Worm (Caenorhabditis elegans) whole organism, L1 larva: ENCODE results near the gene F35H8.1.
A peak's percentile ranks its signal among the peaks of the same experiment; 100 is the strongest.

Experiments used
- C04F5.9 ChIP-seq: sonication (generic microtip); optimal IDR thresholded peaks from 2 replicates; lab custom pipeline; 2016; ENCODE audit warnings: missing genetic modification characterization, missing compliant biosample characterization
- C16A3.4 ChIP-seq: fragments of 150-350 bp; optimal IDR thresholded peaks from 2 replicates; lab custom pipeline; 2014; ENCODE audit warnings: missing biosample characterization, missing genetic modification characterization
- Y116A8C.19 ChIP-seq: sonication (generic microtip); optimal IDR thresholded peaks from 2 replicates; lab custom pipeline; 2016; ENCODE audit warnings: missing compliant biosample characterization, missing genetic modification characterization, borderline replicate concordance
- alr-1 ChIP-seq: fragments of 200-800 bp; sonication (Bioruptor generic); optimal IDR thresholded peaks from 2 replicates; lab custom pipeline; 2018; ENCODE audit warnings: borderline replicate concordance, mild to moderate bottlenecking, missing genetic modification characterization, missing compliant biosample characterization
- aly-2 ChIP-seq: fragments of 150-350 bp; optimal IDR thresholded peaks from 2 replicates; lab custom pipeline; 2014; ENCODE audit warnings: missing biosample characterization, missing genetic modification characterization
- ama-1 ChIP-seq: fragments of 150-350 bp; optimal IDR thresholded peaks from 2 replicates; lab custom pipeline; 2014
- blmp-1 ChIP-seq: fragments of 150-350 bp; optimal IDR thresholded peaks from 2 replicates; lab custom pipeline; 2014; ENCODE audit warnings: missing biosample characterization, missing genetic modification characterization
- ceh-82 ChIP-seq, 3 experiments: fragments of 150-350 bp in 1 of 3; sonication (generic microtip) in 2 of 3; optimal IDR thresholded peaks; 2 replicates each; lab custom pipeline; 2014 to 2017; ENCODE audit warnings: missing biosample characterization in 3 of 3, missing genetic modification characterization in 3 of 3
- ces-1 ChIP-seq: fragments of 150-350 bp; optimal IDR thresholded peaks from 2 replicates; lab custom pipeline; 2014; ENCODE audit warnings: missing biosample characterization, missing genetic modification reagents, missing genetic modification characterization
- efl-1 ChIP-seq, 4 experiments: fragments of 150-350 bp; optimal IDR thresholded peaks in 3 of 4; peaks in 1 of 4; 1 replicate in 1 of 4; 2 replicates in 3 of 4; lab custom pipeline; 2014; ENCODE audit warnings: missing biosample characterization in 2 of 4, missing genetic modification characterization in 2 of 4, missing genetic modification reagents in 2 of 4
- efl-3 ChIP-seq: fragments of 200-800 bp; sonication (Bioruptor generic); optimal IDR thresholded peaks from 2 replicates; lab custom pipeline; 2018; ENCODE audit warnings: mild to moderate bottlenecking, missing genetic modification characterization, missing compliant biosample characterization
- elt-3 ChIP-seq, 6 experiments: fragments of 150-350 bp in 1 of 6; sonication (generic microtip); optimal IDR thresholded peaks; 2 replicates each; lab custom pipeline; 2017 to 2018; ENCODE audit warnings: missing biosample characterization in 6 of 6, missing genetic modification characterization in 6 of 6, inconsistent platforms in 1 of 6
- ets-5 ChIP-seq: fragments of 200-800 bp; sonication (Bioruptor generic); IDR thresholded peaks from 2 replicates; pipeline ENCODE4 v1.3.6; 2022; ENCODE audit warnings: missing genetic modification characterization, missing compliant biosample characterization
- fkh-10 ChIP-seq: sonication (generic microtip); optimal IDR thresholded peaks from 2 replicates; lab custom pipeline; 2017; ENCODE audit warnings: missing biosample characterization, missing genetic modification reagents, missing genetic modification characterization
- fkh-4 ChIP-seq: sonication (generic microtip); optimal IDR thresholded peaks from 2 replicates; lab custom pipeline; 2016; ENCODE audit warnings: missing compliant biosample characterization, missing genetic modification characterization, borderline replicate concordance
- fkh-8 ChIP-seq: sonication (generic microtip); optimal IDR thresholded peaks from 2 replicates; lab custom pipeline; 2016; ENCODE audit warnings: mild to moderate bottlenecking, missing genetic modification characterization, missing compliant biosample characterization
- fos-1 ChIP-seq: fragments of 150-350 bp; optimal IDR thresholded peaks from 2 replicates; lab custom pipeline; 2014; ENCODE audit warnings: missing biosample characterization, missing genetic modification characterization
- grh-1 ChIP-seq: fragments of 200-800 bp; sonication (Bioruptor generic); IDR thresholded peaks from 2 replicates; pipeline ENCODE4 v1.3.6; 2022; ENCODE audit warnings: missing genetic modification reagents, missing genetic modification characterization, missing compliant biosample characterization
- hlh-4 ChIP-seq: sonication (generic microtip); optimal IDR thresholded peaks from 2 replicates; lab custom pipeline; 2016; ENCODE audit warnings: mild to moderate bottlenecking, missing genetic modification characterization, missing compliant biosample characterization
- hpl-2 ChIP-seq: fragments of 150-350 bp; optimal IDR thresholded peaks from 2 replicates; lab custom pipeline; 2014; ENCODE audit warnings: missing biosample characterization, missing genetic modification reagents, missing genetic modification characterization
- lin-14 ChIP-seq: fragments of 200-800 bp; sonication (Bioruptor generic); optimal IDR thresholded peaks from 2 replicates; lab custom pipeline; 2018; ENCODE audit warnings: mild to moderate bottlenecking, missing genetic modification characterization, moderate library complexity, missing compliant biosample characterization
- lin-15B ChIP-seq: fragments of 150-350 bp; sonication (generic microtip); optimal IDR thresholded peaks from 3 replicates; lab custom pipeline; 2014; ENCODE audit warnings: missing biosample characterization, missing genetic modification characterization
- lin-35 ChIP-seq, 2 experiments: fragments of 150-350 bp; optimal IDR thresholded peaks; 2 replicates each; lab custom pipeline; 2014; ENCODE audit warnings: missing biosample characterization in 2 of 2, missing genetic modification characterization in 2 of 2, missing genetic modification reagents in 2 of 2
- lir-3 ChIP-seq: sonication (generic microtip); optimal IDR thresholded peaks from 2 replicates; lab custom pipeline; 2016; ENCODE audit warnings: mild to moderate bottlenecking, missing genetic modification characterization, moderate library complexity, missing compliant biosample characterization; ENCODE audit not compliant: poor library complexity
- lsy-2 ChIP-seq, 2 experiments: fragments of 150-350 bp; optimal IDR thresholded peaks; 2 replicates each; lab custom pipeline; 2014; ENCODE audit warnings: missing biosample characterization in 2 of 2, missing genetic modification characterization in 2 of 2
- mab-9 ChIP-seq: fragments of 200-800 bp; sonication (Bioruptor generic); IDR thresholded peaks from 2 replicates; pipeline ENCODE4 v1.3.6; 2022; ENCODE audit warnings: missing genetic modification reagents, missing genetic modification characterization, missing compliant biosample characterization
- mep-1 ChIP-seq: fragments of 150-350 bp; optimal IDR thresholded peaks from 2 replicates; lab custom pipeline; 2014; ENCODE audit warnings: missing biosample characterization, missing genetic modification characterization
- nhr-11 ChIP-seq: fragments of 150-350 bp; optimal IDR thresholded peaks from 2 replicates; lab custom pipeline; 2014; ENCODE audit warnings: missing biosample characterization, missing genetic modification characterization
- nhr-12 ChIP-seq: sonication (generic microtip); optimal IDR thresholded peaks from 2 replicates; lab custom pipeline; 2017; ENCODE audit warnings: missing biosample characterization, missing genetic modification characterization
- nhr-19 ChIP-seq: fragments of 200-800 bp; sonication (Bioruptor generic); conservative IDR thresholded peaks from 2 replicates; pipeline ENCODE4 v1.3.6; 2022; ENCODE audit warnings: missing genetic modification characterization, missing compliant biosample characterization
- nhr-20 ChIP-seq: sonication (generic microtip); optimal IDR thresholded peaks from 2 replicates; lab custom pipeline; 2016; ENCODE audit warnings: mild to moderate bottlenecking, missing genetic modification characterization, missing compliant biosample characterization
- nhr-237 ChIP-seq: fragments of 150-350 bp; optimal IDR thresholded peaks from 2 replicates; lab custom pipeline; 2014; ENCODE audit warnings: missing biosample characterization, missing genetic modification characterization
- nhr-71 ChIP-seq: sonication (generic microtip); optimal IDR thresholded peaks from 2 replicates; lab custom pipeline; 2016; ENCODE audit warnings: mild to moderate bottlenecking, missing genetic modification characterization, moderate library complexity, missing compliant biosample characterization
- nhr-77 ChIP-seq: fragments of 150-350 bp; optimal IDR thresholded peaks from 2 replicates; lab custom pipeline; 2014; ENCODE audit warnings: missing biosample characterization, missing genetic modification characterization
- nhr-84 ChIP-seq: sonication (generic microtip); optimal IDR thresholded peaks from 2 replicates; lab custom pipeline; 2017; ENCODE audit warnings: missing biosample characterization, missing genetic modification characterization
- nhr-85 ChIP-seq: sonication (generic microtip); peaks from one replicate; lab custom pipeline; 2016; ENCODE audit warnings: missing genetic modification characterization, inconsistent platforms, missing compliant biosample characterization
- nhr-90 ChIP-seq: sonication (generic microtip); optimal IDR thresholded peaks from 2 replicates; lab custom pipeline; 2016; ENCODE audit warnings: mild to moderate bottlenecking, missing genetic modification characterization, missing compliant biosample characterization; ENCODE audit not compliant: poor library complexity
- pax-3 ChIP-seq: fragments of 200-800 bp; sonication (Bioruptor generic); optimal IDR thresholded peaks from 2 replicates; lab custom pipeline; 2018; ENCODE audit warnings: mild to moderate bottlenecking, missing genetic modification characterization, moderate library complexity, missing compliant biosample characterization
- rnt-1 ChIP-seq: sonication (generic microtip); optimal IDR thresholded peaks from 2 replicates; lab custom pipeline; 2016; ENCODE audit warnings: mild to moderate bottlenecking, missing genetic modification characterization, moderate library complexity, missing compliant biosample characterization
- skn-1 ChIP-seq: fragments of 150-350 bp; optimal IDR thresholded peaks from 2 replicates; lab custom pipeline; 2014; ENCODE audit warnings: missing biosample characterization, missing genetic modification characterization
- snpc-4 ChIP-seq: fragments of 150-350 bp; optimal IDR thresholded peaks from 2 replicates; lab custom pipeline; 2014; ENCODE audit warnings: missing biosample characterization, missing genetic modification characterization
- snu-23 ChIP-seq: sonication (generic microtip); optimal IDR thresholded peaks from 2 replicates; lab custom pipeline; 2016; ENCODE audit warnings: missing genetic modification characterization, missing compliant biosample characterization
- sox-4 ChIP-seq: sonication (generic microtip); optimal IDR thresholded peaks from 2 replicates; lab custom pipeline; 2016; ENCODE audit warnings: missing genetic modification characterization, missing compliant biosample characterization
- sup-37 ChIP-seq: fragments of 200-800 bp; sonication (Bioruptor generic); optimal IDR thresholded peaks from 2 replicates; lab custom pipeline; 2018; ENCODE audit warnings: mild to moderate bottlenecking, missing genetic modification characterization, missing compliant biosample characterization
- swsn-7 ChIP-seq: sonication (generic microtip); optimal IDR thresholded peaks from 2 replicates; lab custom pipeline; 2016; ENCODE audit warnings: missing genetic modification characterization, missing compliant biosample characterization
- tbx-2 ChIP-seq: sonication (generic microtip); optimal IDR thresholded peaks from 2 replicates; lab custom pipeline; 2016; ENCODE audit warnings: missing genetic modification characterization, missing compliant biosample characterization
- tlp-1 ChIP-seq: fragments of 150-350 bp; optimal IDR thresholded peaks from 2 replicates; lab custom pipeline; 2014; ENCODE audit warnings: missing biosample characterization, missing genetic modification characterization
- unc-30 ChIP-seq: sonication (generic microtip); optimal IDR thresholded peaks from 2 replicates; lab custom pipeline; 2017; ENCODE audit warnings: missing biosample characterization, missing genetic modification characterization
- unc-98 ChIP-seq: fragments of 200-800 bp; sonication (Bioruptor generic); IDR thresholded peaks from 2 replicates; pipeline ENCODE4 v1.3.6; 2022; ENCODE audit warnings: missing genetic modification characterization, missing compliant biosample characterization
- zip-4 ChIP-seq: fragments of 200-800 bp; sonication (Bioruptor generic); optimal IDR thresholded peaks from 2 replicates; lab custom pipeline; 2018; ENCODE audit warnings: mild to moderate bottlenecking, missing genetic modification characterization, moderate library complexity, missing compliant biosample characterization

The F35H8.1 gene

ce11 chrII:9573412-9573811 is 20.3 kb upstream of the F35H8.1 start:
- peak; percentile 25 for TF ChIP-seq nhr-71 (tag; lab: Kevin White, UChicago)
- no peak for TF ChIP-seq nhr-77 (tag; lab: Kevin White, UChicago)
- TF ChIP-seq nhr-85 (tag; lab: Kevin White, UChicago) = peak; percentile 80
- no peak for TF ChIP-seq nhr-11 (tag; lab: Kevin White, UChicago)
- peak; percentile 72 for TF ChIP-seq nhr-20
- no peak for TF ChIP-seq alr-1 (tag; lab: Kevin White, UChicago)
- TF ChIP-seq mep-1 (tag; lab: Kevin White, UChicago) = peak; percentile 2
- peak in 1 of 2 experiments; percentile 24 for TF ChIP-seq lin-35 (GFP tag; optimal IDR thresholded peaks at IDR 0.05; lab: Kevin White, UChicago)
- no peak for TF ChIP-seq tlp-1 (tag; lab: Kevin White, UChicago)
- TF ChIP-seq lsy-2 (tag; optimal IDR thresholded peaks at IDR 0.05; lab: Kevin White, UChicago) = peak in 1 of 2 experiments; percentile 32
- TF ChIP-seq grh-1 (GFP tag; lab: Robert Waterston, UW) = peak; percentile 47; the same call in 1 of the 2 replicates
- peak; percentile 67 for TF ChIP-seq lin-14 (GFP tag; lab: Kevin White, UChicago)
- peak; percentile 6 for TF ChIP-seq swsn-7 (tag; lab: Kevin White, UChicago)
- TF ChIP-seq nhr-90 (tag; lab: Kevin White, UChicago) = peak; percentile 51
- peak; percentile 71 for TF ChIP-seq snu-23 (GFP tag; lab: Kevin White, UChicago)
- TF ChIP-seq sox-4 = no peak
- peak in 1 of 6 experiments; percentile 52 for TF ChIP-seq elt-3 (tag; optimal IDR thresholded peaks at IDR 0.05; lab: Kevin White, UChicago)
- no peak for TF ChIP-seq efl-1 (optimal IDR thresholded peaks at IDR 0.05; lab: Kevin White, UChicago)
- TF ChIP-seq efl-1 (GFP tag; optimal IDR thresholded peaks at IDR 0.05 in 1 of 2; lab: Kevin White, UChicago) = peak in 1 of 2 experiments; percentile 59
- 0 out of 2 replicates have a peak, but pooled peaks have one; percentile 12 for TF ChIP-seq nhr-19 (GFP tag; lab: Robert Waterston, UW)
- peak; percentile 54 for TF ChIP-seq blmp-1 (tag; lab: Kevin White, UChicago)

- TF ChIP-seq sox-4 (no peak), ets-5 (GFP tag; lab: Robert Waterston, UW) (no peak), efl-3 (GFP tag; lab: Kevin White, UChicago) (no peak), rnt-1 (peak; percentile 56), nhr-77 (tag; lab: Kevin White, UChicago) (peak; percentile 17), unc-30 (no peak), lir-3 (tag; lab: Kevin White, UChicago) (no peak), C16A3.4 (peak; percentile 61), nhr-19 (GFP tag; lab: Robert Waterston, UW) (0 out of 2 replicates have a peak, but pooled peaks have one; percentile 25), ama-1 (lab: Kevin White, UChicago) (no peak), aly-2 (tag; lab: Kevin White, UChicago) (no peak), Y116A8C.19 (tag; lab: Kevin White, UChicago) (no peak), pax-3 (no peak), nhr-237 (tag; lab: Kevin White, UChicago) (no peak), nhr-84 (no peak), fkh-10 (GFP tag; lab: Kevin White, UChicago) (no peak), ces-1 (GFP tag; lab: Kevin White, UChicago) (no peak), ceh-82 (tag; optimal IDR thresholded peaks at IDR 0.05; lab: Kevin White, UChicago) (peak in 1 of 3 experiments; percentile 12), zip-4 (GFP tag; lab: Kevin White, UChicago) (no peak), blmp-1 (tag; lab: Kevin White, UChicago) (no peak), nhr-12 (tag; lab: Kevin White, UChicago) (no peak), C04F5.9 (no peak), fkh-8 (tag; lab: Kevin White, UChicago) (peak; percentile 54), tbx-2 (no peak), lin-35 (GFP tag; optimal IDR thresholded peaks at IDR 0.05; lab: Kevin White, UChicago) (peak; percentile 11 to 54), fkh-4 (tag; lab: Kevin White, UChicago) (no peak), snpc-4 (tag; lab: Kevin White, UChicago) (no peak), nhr-71 (tag; lab: Kevin White, UChicago) (peak; percentile 55), mab-9 (GFP tag; lab: Robert Waterston, UW) (no peak), hlh-4 (tag; lab: Kevin White, UChicago) (no peak), lin-15B (tag; lab: Kevin White, UChicago) (no peak), fos-1 (tag; lab: Kevin White, UChicago) (no peak), hpl-2 (GFP tag; lab: Kevin White, UChicago) (no peak), unc-98 (no peak), elt-3 (tag; optimal IDR thresholded peaks at IDR 0.05; lab: Kevin White, UChicago) (peak in 1 of 6 experiments; percentile 17), sup-37 (GFP tag; lab: Kevin White, UChicago) (no peak), tlp-1 (tag; lab: Kevin White, UChicago) (no peak), nhr-11 (tag; lab: Kevin White, UChicago) (no peak), skn-1 (tag; lab: Kevin White, UChicago) (no peak)
Measured at ce11 chrII:9566045-9566444, 13.0 kb upstream of the F35H8.1 start.
